Fruit fly (Drosophila melanogaster): ENCODE results near the gene CG9988.

Gene CG9988

DNA sequence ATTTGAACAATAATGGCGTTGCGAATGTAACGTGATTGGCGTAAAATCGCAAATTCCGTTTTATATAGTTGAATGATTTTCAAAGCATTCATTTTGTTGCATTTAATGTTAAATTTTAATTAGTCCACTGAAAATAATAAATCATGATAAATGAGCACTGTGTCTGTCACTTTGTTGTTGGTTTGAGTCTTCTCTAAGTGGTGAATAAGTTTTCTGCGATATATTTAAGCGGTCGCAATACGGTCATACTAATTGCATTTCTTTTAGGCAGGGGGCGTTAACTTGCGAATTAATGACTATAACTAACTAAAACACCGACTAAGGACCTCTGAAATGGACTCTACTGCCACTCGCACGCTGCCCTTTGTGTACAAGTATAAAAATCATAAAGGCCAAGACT is 30.4 kb upstream of the CG9988 start, which contains the start of gene CG9986 (continued):
- no peak for TF ChIP-seq HLH54F (GFP tag; optimal IDR thresholded peaks at IDR 0.05)
- peak; percentile 69 for TF ChIP-seq CTCF (GFP tag; optimal IDR thresholded peaks at IDR 0.05)
- TF ChIP-seq E2f2 (GFP tag; IDR thresholded peaks at IDR 0.05): peak; percentile 68
- no peak for TF ChIP-seq pnt (GFP tag; optimal IDR thresholded peaks at IDR 0.05)
- TF ChIP-seq pb (GFP tag; optimal IDR thresholded peaks at IDR 0.05): no peak
- TF ChIP-seq CG13287 (GFP tag; IDR thresholded peaks at IDR 0.05; ENCODE audit: partially characterized antibody): peak; percentile 26; the same call in 1 of the 2 replicates
- TF ChIP-seq wek (GFP tag; optimal IDR thresholded peaks at IDR 0.05): no peak
- no peak for TF ChIP-seq ab (GFP tag; optimal IDR thresholded peaks at IDR 0.05)
- no peak for TF ChIP-seq maf-S (GFP tag; optimal IDR thresholded peaks at IDR 0.05)
- TF ChIP-seq nau (GFP tag; optimal IDR thresholded peaks at IDR 0.05): no peak
- TF ChIP-seq stwl (tag; optimal IDR thresholded peaks at IDR 0.05): peak; percentile 54
- peak; percentile 26 for TF ChIP-seq MESR4 (GFP tag; optimal IDR thresholded peaks at IDR 0.05)
- peak; percentile 96 for TF ChIP-seq CG3995 (GFP tag; optimal IDR thresholded peaks at IDR 0.05)
- peak; percentile 88 for TF ChIP-seq zf30C (GFP tag; optimal IDR thresholded peaks at IDR 0.05)
- TF ChIP-seq CG4820 (GFP tag; optimal IDR thresholded peaks at IDR 0.05): no peak
- TF ChIP-seq Dll (GFP tag; IDR thresholded peaks at IDR 0.05; ENCODE audit: partially characterized antibody): 0 out of 4 replicates have a peak, but pooled peaks have one; percentile 16
- no peak for TF ChIP-seq kni (GFP tag; optimal IDR thresholded peaks at IDR 0.05)
- peak; percentile 67 for TF ChIP-seq Dp (GFP tag; optimal IDR thresholded peaks at IDR 0.05)
- no peak for TF ChIP-seq Sin3A (optimal IDR thresholded peaks at IDR 0.05)
- TF ChIP-seq chinmo (GFP tag; IDR thresholded peaks at IDR 0.05; ENCODE audit: partially characterized antibody): 0 out of 4 replicates have a peak, but pooled peaks have one; percentile 34
- TF ChIP-seq fd3F (GFP tag; optimal IDR thresholded peaks at IDR 0.05): no peak
- peak; percentile 18 for TF ChIP-seq trem (tag; optimal IDR thresholded peaks at IDR 0.05)
- no peak for TF ChIP-seq Lpt (GFP tag; optimal IDR thresholded peaks at IDR 0.05)
- no peak for TF ChIP-seq onecut (GFP tag; IDR thresholded peaks at IDR 0.05)
- TF ChIP-seq CG10543 (GFP tag; optimal IDR thresholded peaks at IDR 0.05): no peak
- TF ChIP-seq CG18476 (GFP tag; optimal IDR thresholded peaks at IDR 0.05): no peak
- TF ChIP-seq Ada2b (GFP tag; IDR thresholded peaks at IDR 0.05): no peak
- no peak for TF ChIP-seq ranshi (GFP tag; IDR thresholded peaks at IDR 0.05)
- TF ChIP-seq CG9797 (GFP tag; optimal IDR thresholded peaks at IDR 0.05): peak; percentile 55
- TF ChIP-seq Chrac-16 (GFP tag; optimal IDR thresholded peaks at IDR 0.05): no peak
- TF ChIP-seq CG1529 (GFP tag; optimal IDR thresholded peaks at IDR 0.05): no peak
- TF ChIP-seq CG6689 (GFP tag; IDR thresholded peaks at IDR 0.05): no peak
- TF ChIP-seq ham (GFP tag; IDR thresholded peaks at IDR 0.05): no peak
- no peak for TF ChIP-seq Dad (GFP tag; optimal IDR thresholded peaks at IDR 0.05)
- peak; percentile 20 for TF ChIP-seq CG2116 (GFP tag; optimal IDR thresholded peaks at IDR 0.05)
- peak; percentile 67 for TF ChIP-seq MBD-R2 (GFP tag; IDR thresholded peaks at IDR 0.05)
- TF ChIP-seq Ets97D (GFP tag; optimal IDR thresholded peaks at IDR 0.05): peak; percentile 25
- peak; percentile 90 for TF ChIP-seq gfzf (GFP tag; optimal IDR thresholded peaks at IDR 0.05)
- peak; percentile 36; the same call in 1 of the 2 replicates for TF ChIP-seq Scr (GFP tag; IDR thresholded peaks at IDR 0.05; ENCODE audit: partially characterized antibody)
- no peak for TF ChIP-seq CG17568 (GFP tag; optimal IDR thresholded peaks at IDR 0.05)
- no peak for TF ChIP-seq CG4404 (GFP tag; IDR thresholded peaks at IDR 0.05)
- TF ChIP-seq org-1 (GFP tag; optimal IDR thresholded peaks at IDR 0.05): no peak
- peak; percentile 19 for TF ChIP-seq Sry-δ (GFP tag; optimal IDR thresholded peaks at IDR 0.05)
- TF ChIP-seq sna (GFP tag; IDR thresholded peaks at IDR 0.05; ENCODE audit: partially characterized antibody): 0 out of 2 replicates have a peak, but pooled peaks have one; percentile 31
- TF ChIP-seq CG17829 (tag; optimal IDR thresholded peaks at IDR 0.05): peak; percentile 33
- no peak for TF ChIP-seq bab2 (GFP tag; optimal IDR thresholded peaks at IDR 0.05)
- TF ChIP-seq CG15601 (tag; optimal IDR thresholded peaks at IDR 0.05): no peak
- TF ChIP-seq CG2129 (GFP tag; IDR thresholded peaks at IDR 0.05; ENCODE audit: partially characterized antibody): no peak
- TF ChIP-seq pho (GFP tag; optimal IDR thresholded peaks at IDR 0.05): no peak
- no peak for TF ChIP-seq scrt (GFP tag; optimal IDR thresholded peaks at IDR 0.05)
- no peak for TF ChIP-seq Usf (GFP tag; optimal IDR thresholded peaks at IDR 0.05)
- no peak for TF ChIP-seq ci (GFP tag; IDR thresholded peaks at IDR 0.05)

Data from whole organism, embryonic.